Fruit fly (Drosophila melanogaster) whole organism, prepupa: Measurements from ENCODE around the gene CG34173.

Experiments
- Blimp-1 ChIP-seq: fragments of 200-800 bp; sonication (Bioruptor generic); optimal IDR thresholded peaks from 3 replicates; lab custom pipeline; 2017; ENCODE audit warnings: missing biosample characterization, missing genetic modification characterization, mild to moderate bottlenecking, moderate library complexity, missing genetic modification reagents
- CG10669 ChIP-seq: fragments of 200-800 bp; sonication (Bioruptor generic); optimal IDR thresholded peaks from 3 replicates; lab custom pipeline; 2018; ENCODE audit warnings: missing biosample characterization, mild to moderate bottlenecking, missing genetic modification characterization, moderate library complexity
- CG11294 ChIP-seq: fragments of 200-800 bp; sonication (Bioruptor generic); IDR thresholded peaks from 2 replicates; pipeline ENCODE4 v1.3.6; 2022; ENCODE audit warnings: missing biosample characterization, missing genetic modification characterization
- CG11902 ChIP-seq: fragments of 200-800 bp; sonication (Bioruptor generic); optimal IDR thresholded peaks from 3 replicates; lab custom pipeline; 2016; ENCODE audit warnings: missing biosample characterization, missing genetic modification characterization
- CG15336 ChIP-seq: fragments of 200-800 bp; sonication (Bioruptor generic); IDR thresholded peaks from 2 replicates; pipeline ENCODE4 v1.3.6; 2022; ENCODE audit warnings: missing biosample characterization, missing genetic modification characterization
- CG16779 ChIP-seq: fragments of 200-800 bp; sonication (Bioruptor generic); optimal IDR thresholded peaks from 3 replicates; lab custom pipeline; 2017; ENCODE audit warnings: missing biosample characterization, mild to moderate bottlenecking, missing genetic modification characterization
- CG3032 ChIP-seq: fragments of 200-800 bp; optimal IDR thresholded peaks from 2 replicates; lab custom pipeline; 2019; ENCODE audit warnings: missing biosample characterization, mild to moderate bottlenecking, missing genetic modification characterization, moderate library complexity
- CG31627 ChIP-seq: fragments of 200-800 bp; sonication (Bioruptor generic); optimal IDR thresholded peaks from 3 replicates; lab custom pipeline; 2016; ENCODE audit warnings: missing biosample characterization, missing genetic modification characterization
- CG3919 ChIP-seq: fragments of 200-800 bp; sonication (Bioruptor generic); optimal IDR thresholded peaks from 3 replicates; lab custom pipeline; 2016; ENCODE audit warnings: missing biosample characterization, missing genetic modification characterization
- CG4318 ChIP-seq: fragments of 200-800 bp; sonication (Bioruptor generic); optimal IDR thresholded peaks from 3 replicates; lab custom pipeline; 2017; ENCODE audit warnings: missing biosample characterization, mild to moderate bottlenecking, missing genetic modification characterization
- CG6854 ChIP-seq: fragments of 200-800 bp; sonication (Bioruptor generic); optimal IDR thresholded peaks from 2 replicates; lab custom pipeline; 2017; ENCODE audit warnings: missing biosample characterization, mild to moderate bottlenecking, missing genetic modification characterization
- CG8119 ChIP-seq: fragments of 200-800 bp; sonication (Bioruptor generic); IDR thresholded peaks from 3 replicates; pipeline ENCODE4 v1.3.6; 2022; ENCODE audit warnings: missing biosample characterization, missing genetic modification characterization
- CG9139 ChIP-seq: fragments of 200-800 bp; sonication (Bioruptor generic); optimal IDR thresholded peaks from 3 replicates; lab custom pipeline; 2017; ENCODE audit warnings: missing biosample characterization, mild to moderate bottlenecking, missing genetic modification characterization
- Eip75B ChIP-seq: fragments of 200-800 bp; sonication (Bioruptor generic); optimal IDR thresholded peaks from 3 replicates; lab custom pipeline; 2016; ENCODE audit warnings: missing biosample characterization, missing genetic modification characterization
- Eip78C ChIP-seq: fragments of 200-800 bp; sonication (Bioruptor generic); peaks from one replicate; lab custom pipeline; 2016; ENCODE audit warnings: missing biosample characterization, missing genetic modification characterization
- Eip93F ChIP-seq: fragments of 200-800 bp; sonication (Bioruptor generic); optimal IDR thresholded peaks from 2 replicates; lab custom pipeline; 2016; ENCODE audit warnings: missing biosample characterization, mild to moderate bottlenecking, missing genetic modification characterization
- Ets21C ChIP-seq: fragments of 200-800 bp; sonication (Bioruptor generic); optimal IDR thresholded peaks from 3 replicates; lab custom pipeline; 2016; ENCODE audit warnings: missing biosample characterization, missing genetic modification characterization
- Ets96B ChIP-seq: fragments of 200-800 bp; optimal IDR thresholded peaks from 2 replicates; lab custom pipeline; 2019; ENCODE audit warnings: missing biosample characterization, mild to moderate bottlenecking, missing genetic modification characterization, moderate library complexity
- Gug ChIP-seq: fragments of 200-800 bp; sonication (Bioruptor generic); IDR thresholded peaks from 2 replicates; pipeline ENCODE4 v1.3.6; 2022; ENCODE audit warnings: missing biosample characterization, missing genetic modification characterization
- Hr38 ChIP-seq: sonication (Bioruptor generic); optimal IDR thresholded peaks from 2 replicates; lab custom pipeline; 2016; ENCODE audit warnings: missing biosample characterization, missing genetic modification characterization
- Hr39 ChIP-seq: fragments of 200-800 bp; sonication (Bioruptor generic); optimal IDR thresholded peaks from 2 replicates; lab custom pipeline; 2016; ENCODE audit warnings: missing biosample characterization, missing genetic modification characterization
- Lpt ChIP-seq: fragments of 200-800 bp; sonication (Bioruptor generic); optimal IDR thresholded peaks from 3 replicates; lab custom pipeline; 2016; ENCODE audit warnings: missing biosample characterization, missing genetic modification characterization
- OdsH ChIP-seq: fragments of 200-800 bp; sonication (Bioruptor generic); optimal IDR thresholded peaks from 3 replicates; lab custom pipeline; 2016; ENCODE audit warnings: missing biosample characterization, missing genetic modification characterization
- Sox15 ChIP-seq: fragments of 200-800 bp; sonication (Bioruptor generic); optimal IDR thresholded peaks from 3 replicates; lab custom pipeline; 2016; ENCODE audit warnings: missing biosample characterization, missing genetic modification characterization
- acj6 ChIP-seq: fragments of 200-800 bp; sonication (Bioruptor generic); optimal IDR thresholded peaks from 3 replicates; lab custom pipeline; 2016; ENCODE audit warnings: missing biosample characterization, missing genetic modification characterization
- cyc ChIP-seq: fragments of 200-800 bp; sonication (Bioruptor generic); optimal IDR thresholded peaks from 3 replicates; lab custom pipeline; 2016; ENCODE audit warnings: missing biosample characterization, missing genetic modification characterization
- dsx ChIP-seq: fragments of 200-800 bp; optimal IDR thresholded peaks from 3 replicates; lab custom pipeline; 2019; ENCODE audit warnings: missing biosample characterization, mild to moderate bottlenecking, missing genetic modification characterization, moderate library complexity; ENCODE audit not compliant: poor library complexity, severe bottlenecking
- eg ChIP-seq: fragments of 200-800 bp; sonication (Bioruptor generic); IDR thresholded peaks from 3 replicates; pipeline ENCODE4 v1.3.6; 2022; ENCODE audit warnings: missing biosample characterization, missing genetic modification characterization
- esn ChIP-seq: fragments of 200-800 bp; sonication (Bioruptor generic); optimal IDR thresholded peaks from 2 replicates; lab custom pipeline; 2016; ENCODE audit warnings: missing biosample characterization, mild to moderate bottlenecking, missing genetic modification characterization, moderate library complexity
- fd59A ChIP-seq: fragments of 200-800 bp; sonication (Bioruptor generic); optimal IDR thresholded peaks from 2 replicates; lab custom pipeline; 2017; ENCODE audit warnings: missing biosample characterization, mild to moderate bottlenecking, missing genetic modification characterization, missing genetic modification reagents
- fd85E ChIP-seq: fragments of 200-800 bp; sonication (Bioruptor generic); optimal IDR thresholded peaks from 3 replicates; lab custom pipeline; 2016; ENCODE audit warnings: missing biosample characterization, missing genetic modification characterization
- fkh ChIP-seq: fragments of 200-800 bp; sonication (Bioruptor generic); optimal IDR thresholded peaks from 3 replicates; lab custom pipeline; 2017; ENCODE audit warnings: missing biosample characterization, mild to moderate bottlenecking, missing genetic modification characterization, moderate library complexity
- lz ChIP-seq: fragments of 200-800 bp; sonication (Bioruptor generic); optimal IDR thresholded peaks from 3 replicates; lab custom pipeline; 2016; ENCODE audit warnings: missing biosample characterization, missing genetic modification characterization
- net ChIP-seq: fragments of 200-800 bp; sonication (Bioruptor generic); optimal IDR thresholded peaks from 3 replicates; lab custom pipeline; 2016; ENCODE audit warnings: missing biosample characterization, missing genetic modification characterization
- salr ChIP-seq, 2 experiments: fragments of 200-800 bp; sonication (Bioruptor generic); optimal IDR thresholded peaks; 3 replicates each; lab custom pipeline; 2016 to 2018; ENCODE audit warnings: missing biosample characterization in 2 of 2, missing genetic modification characterization in 2 of 2, mild to moderate bottlenecking in 1 of 2
- spab ChIP-seq: fragments of 200-800 bp; sonication (Bioruptor generic); optimal IDR thresholded peaks from 2 replicates; lab custom pipeline; 2017; ENCODE audit warnings: missing biosample characterization, mild to moderate bottlenecking, missing genetic modification characterization, missing genetic modification reagents
- ss ChIP-seq, 2 experiments: fragments of 200-800 bp; sonication (Bioruptor generic); optimal IDR thresholded peaks; 2 replicates in 1 of 2; 3 replicates in 1 of 2; lab custom pipeline; 2017 to 2018; ENCODE audit warnings: mild to moderate bottlenecking in 2 of 2, missing biosample characterization in 2 of 2, missing genetic modification characterization in 2 of 2, moderate library complexity in 1 of 2
- svp ChIP-seq: fragments of 200-800 bp; sonication (Bioruptor generic); peaks from one replicate; lab custom pipeline; 2016; ENCODE audit warnings: missing biosample characterization, missing genetic modification characterization
- vri ChIP-seq: fragments of 200-800 bp; sonication (Bioruptor generic); optimal IDR thresholded peaks from 3 replicates; lab custom pipeline; 2016; ENCODE audit warnings: missing biosample characterization, mild to moderate bottlenecking, missing genetic modification characterization

Gene CG34173

DNA sequence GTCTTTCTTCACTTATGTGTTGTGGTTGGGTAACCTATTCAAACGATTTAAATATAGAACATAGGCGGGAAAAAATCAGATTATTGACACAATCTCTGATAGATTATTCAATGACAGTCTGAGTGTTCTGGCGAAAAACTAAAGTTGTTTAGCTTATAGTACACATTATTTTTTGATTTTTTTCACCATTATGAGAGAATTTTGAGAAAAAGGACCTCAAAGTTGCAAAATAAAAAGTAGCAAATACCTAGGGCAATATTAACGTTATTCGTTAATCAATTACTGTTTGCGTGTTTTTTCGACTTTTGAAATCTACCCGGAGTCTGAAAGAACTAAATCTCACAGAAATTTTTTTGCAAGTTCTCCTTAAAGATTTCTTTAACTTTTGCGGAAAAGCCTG lies at the start of gene CG34173:
CG34173 (minus strand) TSS at position 101 of the 400 bp plus-strand sequence.
- no peak for TF ChIP-seq ss (GFP tag; optimal IDR thresholded peaks at IDR 0.05; lab: Kevin White, UChicago)

DNA sequence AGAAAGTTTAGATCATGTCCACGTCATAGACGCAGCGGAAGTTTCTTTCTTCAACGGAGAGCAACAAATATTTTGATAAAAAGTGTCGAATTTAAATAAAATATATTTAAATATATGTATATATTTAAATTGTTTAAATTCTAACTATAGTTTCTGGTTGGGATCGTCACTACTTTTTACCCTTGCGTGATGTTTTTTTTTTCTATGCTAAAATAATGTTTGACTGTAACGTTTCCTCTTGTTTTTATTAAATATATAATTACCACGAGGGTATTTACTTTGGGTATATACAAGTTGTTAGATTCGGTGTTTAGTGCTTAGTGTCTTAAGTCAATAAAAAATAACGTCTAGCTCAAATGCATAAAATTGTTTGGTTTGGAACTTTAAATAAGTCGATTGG lies 25.2 kb upstream of the CG34173 start, which contains the start of gene ttm3:
ttm3 (plus strand) TSS at position 301 of the 400 bp plus-strand sequence.
- TF ChIP-seq CG3919 (GFP tag; lab: Kevin White, UChicago) (no peak), spab (GFP tag; lab: Kevin White, UChicago) (no peak), eg (no peak), salr (GFP tag; optimal IDR thresholded peaks at IDR 0.05; lab: Kevin White, UChicago) (no peak), fd85E (GFP tag; lab: Kevin White, UChicago) (no peak), CG11902 (GFP tag; lab: Kevin White, UChicago) (no peak), ss (GFP tag; optimal IDR thresholded peaks at IDR 0.05; lab: Kevin White, UChicago) (no peak), lz (GFP tag; lab: Kevin White, UChicago) (no peak), esn (GFP tag; lab: Kevin White, UChicago) (no peak), Sox15 (GFP tag; lab: Kevin White, UChicago) (no peak), net (GFP tag; lab: Kevin White, UChicago) (no peak), Ets21C (no peak), Ets96B (tag; lab: Kevin White, UChicago) (no peak), Blimp-1 (GFP tag; lab: Kevin White, UChicago) (no peak), Eip93F (GFP tag; lab: Kevin White, UChicago) (no peak)

DNA sequence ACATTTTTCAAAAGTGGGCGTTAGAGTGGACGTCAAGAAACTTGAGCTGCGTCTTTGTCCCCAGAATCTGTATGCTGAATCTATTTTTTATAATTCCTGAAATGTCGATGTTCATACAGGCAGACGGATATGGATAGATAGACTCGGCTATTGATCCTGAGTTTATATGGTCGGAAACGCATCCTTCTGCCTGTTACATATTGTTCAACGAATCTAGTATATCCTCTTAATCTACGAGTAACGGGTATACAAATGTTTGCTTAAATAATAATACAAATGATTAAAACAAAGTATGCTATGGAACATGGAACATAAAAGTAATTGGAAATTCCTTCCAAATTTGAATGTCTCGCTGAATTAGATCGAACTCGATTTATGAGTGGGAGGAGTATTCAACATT lies 16.7 kb upstream of the CG34173 start, which contains the start of gene tplus3a:
tplus3a (plus strand) TSS at position 301 of the 400 bp plus-strand sequence.
- TF ChIP-seq fd85E (GFP tag; lab: Kevin White, UChicago) (no peak), esn (GFP tag; lab: Kevin White, UChicago) (no peak), CG3032 (tag; lab: Kevin White, UChicago) (no peak), vri (GFP tag; lab: Kevin White, UChicago) (no peak), CG3919 (GFP tag; lab: Kevin White, UChicago) (no peak), CG9139 (GFP tag; lab: Kevin White, UChicago) (no peak), CG4318 (no peak), CG31627 (no peak), acj6 (GFP tag; lab: Kevin White, UChicago) (no peak), Gug (GFP tag; lab: Robert Waterston, UW) (no peak)
- TF ChIP-seq, all 60 proteins: peak for 0

DNA sequence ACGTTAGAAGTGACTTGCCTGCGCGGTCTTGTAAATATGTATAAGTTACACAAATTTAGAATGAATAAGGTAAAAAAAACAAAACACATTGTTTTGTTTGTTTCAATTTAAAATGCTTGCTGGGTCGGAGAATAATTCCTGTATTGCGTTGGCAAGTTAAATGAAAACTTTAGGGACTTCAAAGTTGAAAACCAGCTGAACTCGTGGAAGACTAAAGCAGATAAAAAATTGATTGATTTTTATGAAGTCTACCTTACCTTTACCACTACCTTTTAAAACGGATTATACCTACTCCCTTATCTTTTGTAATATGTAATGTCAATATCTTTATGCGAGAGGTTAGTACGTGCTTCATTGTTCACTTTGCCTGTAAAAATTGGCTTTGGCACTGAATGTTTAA lies 11.1 kb upstream of the CG34173 start, which contains the start of gene CG42597:
CG42597 (minus strand) TSS at position 101 of the 400 bp plus-strand sequence.
- TF ChIP-seq fd59A (GFP tag; lab: Kevin White, UChicago) = no peak
- TF ChIP-seq esn (GFP tag; lab: Kevin White, UChicago) = no peak
- TF ChIP-seq CG6854 (GFP tag; lab: Kevin White, UChicago) = no peak
- no peak for TF ChIP-seq Blimp-1 (GFP tag; lab: Kevin White, UChicago)
- no peak for TF ChIP-seq lz (GFP tag; lab: Kevin White, UChicago)
- no peak for TF ChIP-seq Ets96B (tag; lab: Kevin White, UChicago)
- TF ChIP-seq Eip75B (GFP tag; lab: Kevin White, UChicago) = no peak
- no peak for TF ChIP-seq net (GFP tag; lab: Kevin White, UChicago)
- TF ChIP-seq CG31627 = no peak
- TF ChIP-seq CG8119 (GFP tag; lab: Robert Waterston, UW) = no peak
- TF ChIP-seq dsx = no peak
- no peak for TF ChIP-seq CG11294
- TF ChIP-seq Gug (GFP tag; lab: Robert Waterston, UW) = no peak
- no peak for TF ChIP-seq CG3919 (GFP tag; lab: Kevin White, UChicago)

DNA sequence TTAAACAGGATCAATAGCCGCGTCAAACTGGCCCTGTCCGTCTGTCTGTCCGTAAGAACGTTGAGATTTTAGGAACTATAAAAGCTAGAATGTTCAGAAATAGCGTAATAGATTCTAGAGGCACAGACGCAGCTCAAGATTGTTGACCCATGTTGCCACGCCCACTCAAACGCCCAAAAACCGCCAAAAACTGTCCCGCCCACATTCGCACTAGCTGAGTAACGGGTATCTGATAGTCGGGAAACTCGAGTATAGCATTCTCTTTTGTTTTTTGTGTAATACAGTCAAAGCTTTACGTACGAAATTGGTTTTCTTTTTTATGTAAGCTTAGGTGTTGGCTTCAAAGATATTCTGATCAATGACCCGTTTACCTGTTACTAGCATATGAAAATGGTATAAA lies 5.8 kb upstream of the CG34173 start:
- no peak for TF ChIP-seq Ets21C
- TF ChIP-seq fkh (GFP tag; lab: Kevin White, UChicago) = no peak
- TF ChIP-seq CG15336 (GFP tag; lab: Robert Waterston, UW) = no peak
- TF ChIP-seq svp (GFP tag; lab: Kevin White, UChicago) = no peak
- no peak for TF ChIP-seq spab (GFP tag; lab: Kevin White, UChicago)
- no peak for TF ChIP-seq CG10669 (GFP tag; lab: Kevin White, UChicago)
- no peak for TF ChIP-seq CG3919 (GFP tag; lab: Kevin White, UChicago)
- TF ChIP-seq Eip78C = no peak
- TF ChIP-seq fd85E (GFP tag; lab: Kevin White, UChicago) = no peak
- TF ChIP-seq cyc = no peak
- TF ChIP-seq Hr38 (GFP tag; lab: Kevin White, UChicago) = no peak
- no peak for TF ChIP-seq fd59A (GFP tag; lab: Kevin White, UChicago)
- no peak for TF ChIP-seq CG16779
- no peak for TF ChIP-seq OdsH
- TF ChIP-seq Lpt (GFP tag; lab: Kevin White, UChicago) = no peak
- TF ChIP-seq Hr39 (GFP tag; lab: Kevin White, UChicago) = no peak
